Fruit fly (Drosophila melanogaster): ENCODE data around the gene CSN8.
A peak's percentile ranks its signal among the peaks of the same experiment; 100 is the strongest.

Gene CSN8

dm6 chr2L:8382646-8383045, 18.0 kb downstream of the CSN8 start, which contains the start of the genes CG13392 and Rcd4 (continued):
- TF ChIP-seq Hr78 (GFP tag; optimal IDR thresholded peaks at IDR 0.05), result no peak
- TF ChIP-seq onecut (GFP tag; IDR thresholded peaks at IDR 0.05), result peak; percentile 49; the same call in 1 of the 2 replicates
- TF ChIP-seq CG30020 (tag; optimal IDR thresholded peaks at IDR 0.05), result peak; percentile 12
- TF ChIP-seq lab (GFP tag; optimal IDR thresholded peaks at IDR 0.05), result peak; percentile 87
- peak; percentile 72 for TF ChIP-seq NfI (GFP tag; optimal IDR thresholded peaks at IDR 0.05)
- 0 out of 3 replicates have a peak, but pooled peaks have one; percentile 16 for TF ChIP-seq vnd (GFP tag; IDR thresholded peaks at IDR 0.05; ENCODE audit: partially characterized antibody)
- peak; percentile 48; the same call in 1 of the 2 replicates for TF ChIP-seq HLH3B (GFP tag; IDR thresholded peaks at IDR 0.05)
- peak; percentile 29 for TF ChIP-seq D19B (GFP tag; optimal IDR thresholded peaks at IDR 0.05)
- TF ChIP-seq Elba2 (GFP tag; optimal IDR thresholded peaks at IDR 0.05), result no peak
- TF ChIP-seq CG17328 (GFP tag; IDR thresholded peaks at IDR 0.05), result 0 out of 2 replicates have a peak, but pooled peaks have one; percentile 18
- TF ChIP-seq Med (GFP tag), result peak; percentile 97
- peak; percentile 62 for TF ChIP-seq schlank (tag; optimal IDR thresholded peaks at IDR 0.05)
- peak; percentile 61; the same call in 1 of the 2 replicates for TF ChIP-seq CG11085 (GFP tag; IDR thresholded peaks at IDR 0.05)
- TF ChIP-seq CG43689 (GFP tag; IDR thresholded peaks at IDR 0.05), result no peak
- TF ChIP-seq so (GFP tag; IDR thresholded peaks at IDR 0.05), result no peak
- peak; percentile 75 for TF ChIP-seq Fer1 (GFP tag; optimal IDR thresholded peaks at IDR 0.05)
- no peak for TF ChIP-seq CG14965 (GFP tag; optimal IDR thresholded peaks at IDR 0.05; ENCODE audit: borderline replicate concordance)
- peak; percentile 84 for TF ChIP-seq CG12659 (GFP tag; optimal IDR thresholded peaks at IDR 0.05)
- no peak for TF ChIP-seq aop (GFP tag; IDR thresholded peaks at IDR 0.05)
- no peak for TF ChIP-seq h (optimal IDR thresholded peaks at IDR 0.05)
- peak; percentile 36; the same call in 2 of the 3 replicates for TF ChIP-seq Aef1 (GFP tag; IDR thresholded peaks at IDR 0.05)
- no peak for TF ChIP-seq hth (optimal IDR thresholded peaks at IDR 0.05)
- peak; percentile 57 for TF ChIP-seq CG9817 (tag; optimal IDR thresholded peaks at IDR 0.05)
- peak; percentile 32 for TF ChIP-seq Sin3A (optimal IDR thresholded peaks at IDR 0.05)
- TF ChIP-seq Jarid2 (GFP tag; optimal IDR thresholded peaks at IDR 0.05), result no peak
- TF ChIP-seq scrt (GFP tag; optimal IDR thresholded peaks at IDR 0.05), result peak; percentile 41
- peak; percentile 82 for TF ChIP-seq NFAT (GFP tag; IDR thresholded peaks at IDR 0.05)
- peak; percentile 36; the same call in 1 of the 2 replicates for TF ChIP-seq CG14441 (GFP tag; IDR thresholded peaks at IDR 0.05)
- no peak for TF ChIP-seq CG17612 (GFP tag; IDR thresholded peaks at IDR 0.05)
- TF ChIP-seq insv (GFP tag; optimal IDR thresholded peaks at IDR 0.05), result peak in 1 of 2 experiments; percentile 42
- no peak for TF ChIP-seq fru (optimal IDR thresholded peaks at IDR 0.05)
- TF ChIP-seq CG14014 (GFP tag; IDR thresholded peaks at IDR 0.05), result peak; percentile 53
- TF ChIP-seq CG12769 (tag; optimal IDR thresholded peaks at IDR 0.05), result peak; percentile 72
- TF ChIP-seq odd (GFP tag; optimal IDR thresholded peaks at IDR 0.05), result no peak
- TF ChIP-seq CG9609 (GFP tag; optimal IDR thresholded peaks at IDR 0.05), result peak; percentile 74
- no peak for TF ChIP-seq ATbp (GFP tag; optimal IDR thresholded peaks at IDR 0.05)
- no peak for TF ChIP-seq Eip74EF (GFP tag; optimal IDR thresholded peaks at IDR 0.05)
- peak; percentile 54 for TF ChIP-seq unc-4 (GFP tag; IDR thresholded peaks at IDR 0.05; ENCODE audit: partially characterized antibody)
- peak; percentile 100 for TF ChIP-seq stwl (tag; optimal IDR thresholded peaks at IDR 0.05)
- TF ChIP-seq CG10366 (GFP tag; IDR thresholded peaks at IDR 0.05), result peak; percentile 38; the same call in 1 of the 2 replicates
- no peak for TF ChIP-seq CG30431 (GFP tag; optimal IDR thresholded peaks at IDR 0.05)
- TF ChIP-seq CG15601 (tag; optimal IDR thresholded peaks at IDR 0.05), result peak; percentile 14
- TF ChIP-seq CG12104 (GFP tag; optimal IDR thresholded peaks at IDR 0.05), result no peak
- TF ChIP-seq lola (GFP tag; optimal IDR thresholded peaks at IDR 0.05), result peak in 1 of 3 experiments; percentile 6
- peak; percentile 20 to 76 for TF ChIP-seq Hr51 (GFP tag; optimal IDR thresholded peaks at IDR 0.05)
- TF ChIP-seq CG12219 (GFP tag; optimal IDR thresholded peaks at IDR 0.05), result peak; percentile 42
- no peak for TF ChIP-seq CG8478 (optimal IDR thresholded peaks at IDR 0.05)
- TF ChIP-seq Ptx1 (GFP tag; IDR thresholded peaks at IDR 0.05), result peak; percentile 62
- TF ChIP-seq Dref (GFP tag; IDR thresholded peaks at IDR 0.05), result peak; percentile 57
- no peak for TF ChIP-seq Lim3 (GFP tag; IDR thresholded peaks at IDR 0.05)
- TF ChIP-seq CG15479 (GFP tag; optimal IDR thresholded peaks at IDR 0.05), result no peak

All from whole organism, embryonic.